Worm (Caenorhabditis elegans) whole organism, mixed stage, embryonic: ENCODE data around the gene C29H12.2.

Source experiments
- M03D4.4 ChIP-seq: sonication (generic microtip); optimal IDR thresholded peaks from 2 replicates; lab custom pipeline; 2017; ENCODE audit warnings: mild to moderate bottlenecking, missing genetic modification characterization, missing compliant biosample characterization
- bed-3 ChIP-seq: fragments of 200-800 bp; sonication (Bioruptor generic); optimal IDR thresholded peaks from 3 replicates; lab custom pipeline; 2018; ENCODE audit warnings: mild to moderate bottlenecking, missing genetic modification characterization, moderate library complexity, missing compliant biosample characterization
- blmp-1 ChIP-seq: fragments of 150-350 bp; optimal IDR thresholded peaks from 2 replicates; lab custom pipeline; 2014; ENCODE audit warnings: missing biosample characterization, missing genetic modification characterization
- ceh-39 ChIP-seq: fragments of 150-350 bp; optimal IDR thresholded peaks from 2 replicates; lab custom pipeline; 2014; ENCODE audit warnings: missing biosample characterization, missing genetic modification characterization
- ceh-43 ChIP-seq: fragments of 200-800 bp; sonication (Bioruptor generic); optimal IDR thresholded peaks from 2 replicates; lab custom pipeline; 2018; ENCODE audit warnings: mild to moderate bottlenecking, missing genetic modification characterization, moderate library complexity, missing compliant biosample characterization
- ceh-83 ChIP-seq: fragments of 200-800 bp; sonication (Bioruptor generic); optimal IDR thresholded peaks from 2 replicates; lab custom pipeline; 2018; ENCODE audit warnings: mild to moderate bottlenecking, missing genetic modification characterization, missing compliant biosample characterization
- ces-1 ChIP-seq: fragments of 150-350 bp; optimal IDR thresholded peaks from 2 replicates; lab custom pipeline; 2014; ENCODE audit warnings: missing biosample characterization, missing genetic modification reagents, missing genetic modification characterization
- cnd-1 ChIP-seq: fragments of 200-800 bp; sonication (Bioruptor generic); optimal IDR thresholded peaks from 2 replicates; lab custom pipeline; 2018; ENCODE audit warnings: mild to moderate bottlenecking, missing genetic modification characterization, missing compliant biosample characterization
- drap-1 ChIP-seq: fragments of 200-800 bp; sonication (Bioruptor generic); optimal IDR thresholded peaks from 3 replicates; lab custom pipeline; 2018; ENCODE audit warnings: mild to moderate bottlenecking, missing genetic modification characterization, missing compliant biosample characterization
- elt-1 ChIP-seq: sonication (generic microtip); optimal IDR thresholded peaks from 2 replicates; lab custom pipeline; 2017; ENCODE audit warnings: missing genetic modification characterization, mild to moderate bottlenecking, missing compliant biosample characterization, antibody characterized with exemption, moderate library complexity, borderline replicate concordance; ENCODE audit not compliant: insufficient read depth
- elt-3 ChIP-seq: fragments of 150-350 bp; optimal IDR thresholded peaks from 2 replicates; lab custom pipeline; 2014; ENCODE audit warnings: missing biosample characterization, missing genetic modification characterization
- ham-2 ChIP-seq: fragments of 200-800 bp; sonication (Bioruptor generic); optimal IDR thresholded peaks from 2 replicates; lab custom pipeline; 2018; ENCODE audit warnings: mild to moderate bottlenecking, missing genetic modification characterization, missing compliant biosample characterization
- hlh-1 ChIP-seq: fragments of 150-350 bp; optimal IDR thresholded peaks from 2 replicates; lab custom pipeline; 2014; ENCODE audit warnings: missing biosample characterization, missing genetic modification reagents, missing genetic modification characterization
- lin-13 ChIP-seq: fragments of 150-350 bp; optimal IDR thresholded peaks from 2 replicates; lab custom pipeline; 2014; ENCODE audit warnings: missing biosample characterization, missing genetic modification characterization
- lsy-2 ChIP-seq: fragments of 150-350 bp; optimal IDR thresholded peaks from 2 replicates; lab custom pipeline; 2014; ENCODE audit warnings: missing biosample characterization, missing genetic modification characterization
- mab-5 ChIP-seq: fragments of 150-350 bp; optimal IDR thresholded peaks from 2 replicates; lab custom pipeline; 2014; ENCODE audit warnings: missing biosample characterization, missing genetic modification characterization
- mep-1 ChIP-seq: fragments of 150-350 bp; optimal IDR thresholded peaks from 2 replicates; lab custom pipeline; 2017; ENCODE audit warnings: missing biosample characterization, missing genetic modification reagents, missing genetic modification characterization, inconsistent platforms
- mls-2 ChIP-seq: sonication (generic microtip); optimal IDR thresholded peaks from 2 replicates; lab custom pipeline; 2016; ENCODE audit warnings: mild to moderate bottlenecking, missing genetic modification characterization, moderate library complexity, missing compliant biosample characterization
- nhr-12 ChIP-seq: fragments of 150-350 bp; optimal IDR thresholded peaks from 2 replicates; lab custom pipeline; 2014; ENCODE audit warnings: missing biosample characterization, missing genetic modification characterization
- nhr-237 ChIP-seq: fragments of 150-350 bp; optimal IDR thresholded peaks from 2 replicates; lab custom pipeline; 2014; ENCODE audit warnings: missing biosample characterization, missing genetic modification characterization
- nhr-28 ChIP-seq: fragments of 150-350 bp; optimal IDR thresholded peaks from 2 replicates; lab custom pipeline; 2014; ENCODE audit warnings: missing biosample characterization, missing genetic modification characterization
- pha-4 ChIP-seq: fragments of 150-350 bp; optimal IDR thresholded peaks from 2 replicates; lab custom pipeline; 2018; ENCODE audit warnings: missing biosample characterization, missing genetic modification reagents, missing genetic modification characterization
- sem-2 ChIP-seq: fragments of 200-800 bp; sonication (Bioruptor generic); optimal IDR thresholded peaks from 2 replicates; lab custom pipeline; 2018; ENCODE audit warnings: mild to moderate bottlenecking, missing genetic modification characterization, missing compliant biosample characterization
- snpc-4 ChIP-seq: fragments of 150-350 bp; optimal IDR thresholded peaks from 2 replicates; lab custom pipeline; 2014; ENCODE audit warnings: missing biosample characterization, missing genetic modification characterization
- tbx-8 ChIP-seq: fragments of 200-800 bp; sonication (Bioruptor generic); optimal IDR thresholded peaks from 2 replicates; lab custom pipeline; 2018; ENCODE audit warnings: mild to moderate bottlenecking, missing genetic modification characterization, moderate library complexity, missing compliant biosample characterization
- unc-120 ChIP-seq: sonication (generic microtip); optimal IDR thresholded peaks from 2 replicates; lab custom pipeline; 2017; ENCODE audit warnings: missing genetic modification characterization, missing compliant biosample characterization; ENCODE audit not compliant: poor library complexity, severe bottlenecking
- unc-39 ChIP-seq: fragments of 150-350 bp; optimal IDR thresholded peaks from 2 replicates; lab custom pipeline; 2014; ENCODE audit warnings: missing biosample characterization, missing genetic modification characterization
- unc-62 ChIP-seq: fragments of 150-350 bp; optimal IDR thresholded peaks from 2 replicates; lab custom pipeline; 2014; ENCODE audit warnings: missing biosample characterization, missing genetic modification reagents, missing genetic modification characterization
- zip-8 ChIP-seq: fragments of 150-350 bp; optimal IDR thresholded peaks from 2 replicates; lab custom pipeline; 2014; ENCODE audit warnings: missing biosample characterization, missing genetic modification characterization
- ztf-11 ChIP-seq: fragments of 150-350 bp; optimal IDR thresholded peaks from 2 replicates; lab custom pipeline; 2014; ENCODE audit warnings: missing biosample characterization, missing genetic modification characterization

C29H12.2 gene

DNA sequence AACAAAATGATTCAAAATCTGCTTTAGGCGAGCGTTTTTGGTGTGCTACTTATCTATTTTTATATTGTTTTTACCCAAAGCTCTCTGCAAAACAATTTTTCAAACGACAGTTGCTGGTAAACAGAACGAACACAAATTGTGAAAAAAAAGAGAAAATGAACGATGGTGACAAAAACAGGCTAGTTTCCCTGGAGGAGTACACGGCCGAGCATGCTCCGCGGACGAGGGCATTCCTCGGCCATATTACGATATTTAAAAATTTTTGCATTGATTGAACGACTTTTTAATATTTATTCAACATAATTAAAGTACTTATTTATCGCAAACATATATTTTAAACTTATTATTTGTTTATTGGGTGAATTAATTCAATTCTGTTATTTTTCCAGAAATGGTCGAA, 26.2 kb upstream of the C29H12.2 start, which contains the start of the genes tpp-2 and rbbp-5:
Gene tpp-2, minus strand, starts transcription at position 157 of the 400 bp plus-strand sequence.
Gene rbbp-5, plus strand, starts transcription at position 390 of the 400 bp plus-strand sequence.
- TF ChIP-seq ham-2 (GFP tag; lab: Kevin White, UChicago) = peak; percentile 24
- TF ChIP-seq ceh-43 = no peak

- TF ChIP-seq snpc-4 (no peak), zip-8 (tag; lab: Kevin White, UChicago) (no peak), ceh-83 (GFP tag; lab: Kevin White, UChicago) (no peak), drap-1 (no peak), hlh-1 (tag; lab: Kevin White, UChicago) (no peak), tbx-8 (no peak), elt-3 (no peak), nhr-237 (no peak), M03D4.4 (tag; lab: Kevin White, UChicago) (no peak), pha-4 (tag; lab: Kevin White, UChicago) (no peak), ztf-11 (no peak), elt-1 (tag; lab: Kevin White, UChicago) (no peak), unc-62 (GFP tag; lab: Kevin White, UChicago) (no peak), mls-2 (tag; lab: Kevin White, UChicago) (no peak), lsy-2 (tag; lab: Kevin White, UChicago) (no peak), lin-13 (tag; lab: Kevin White, UChicago) (no peak), ceh-43 (no peak), bed-3 (GFP tag; lab: Kevin White, UChicago) (no peak)
- TF ChIP-seq, all 35 proteins: peak for 0
Observed at ce11 chrII:6099500-6099899, 24.1 kb upstream of the C29H12.2 start, which contains the start of gene rgs-3. Gene rgs-3, plus strand, starts transcription at chrII:6099800.

ce11 chrII:6101475-6101874, 22.1 kb upstream of the C29H12.2 start:
- no peak for TF ChIP-seq sem-2
- TF ChIP-seq mab-5 (tag; lab: Kevin White, UChicago) = no peak
- TF ChIP-seq snpc-4 = no peak
- TF ChIP-seq tbx-8 = no peak
- TF ChIP-seq ces-1 (GFP tag; lab: Kevin White, UChicago) = no peak
- no peak for TF ChIP-seq M03D4.4 (tag; lab: Kevin White, UChicago)
- no peak for TF ChIP-seq nhr-12 (tag; lab: Kevin White, UChicago)
- no peak for TF ChIP-seq nhr-28
- TF ChIP-seq mls-2 (tag; lab: Kevin White, UChicago) = no peak
- no peak for TF ChIP-seq elt-1 (tag; lab: Kevin White, UChicago)
- TF ChIP-seq ceh-83 (GFP tag; lab: Kevin White, UChicago) = no peak

DNA sequence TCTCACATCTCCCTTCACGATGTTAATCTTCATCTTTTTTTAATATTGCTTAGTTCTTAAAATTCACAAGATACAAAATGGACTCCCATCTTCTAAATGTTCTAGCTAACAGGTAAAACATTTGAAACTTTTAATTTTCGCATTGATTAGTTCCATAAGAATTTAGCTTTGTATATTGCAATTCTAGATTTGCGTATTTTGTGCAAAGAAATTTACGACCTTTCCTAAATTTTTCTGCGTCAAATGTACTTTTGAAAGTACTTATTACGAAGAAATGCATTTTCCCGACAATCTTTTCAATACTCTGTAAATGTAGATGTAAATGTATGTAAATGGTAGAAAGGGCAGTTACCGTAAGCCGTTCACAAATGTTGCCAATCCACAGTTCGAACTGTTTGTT, 19.6 kb upstream of the C29H12.2 start:
- TF ChIP-seq ham-2 (GFP tag; lab: Kevin White, UChicago) = no peak
- no peak for TF ChIP-seq mep-1 (tag; lab: Kevin White, UChicago)
- TF ChIP-seq sem-2 = no peak
- TF ChIP-seq nhr-12 (tag; lab: Kevin White, UChicago) = no peak
- TF ChIP-seq lin-13 (tag; lab: Kevin White, UChicago) = no peak
- TF ChIP-seq blmp-1 (tag; lab: Kevin White, UChicago) = no peak
- no peak for TF ChIP-seq ceh-43
- no peak for TF ChIP-seq ceh-83 (GFP tag; lab: Kevin White, UChicago)
- no peak for TF ChIP-seq drap-1
- TF ChIP-seq hlh-1 (tag; lab: Kevin White, UChicago) = no peak
- no peak for TF ChIP-seq cnd-1
- no peak for TF ChIP-seq unc-120 (tag; lab: Kevin White, UChicago)
- TF ChIP-seq tbx-8 = no peak
- TF ChIP-seq elt-3 = no peak
- TF ChIP-seq bed-3 (GFP tag; lab: Kevin White, UChicago) = no peak

DNA sequence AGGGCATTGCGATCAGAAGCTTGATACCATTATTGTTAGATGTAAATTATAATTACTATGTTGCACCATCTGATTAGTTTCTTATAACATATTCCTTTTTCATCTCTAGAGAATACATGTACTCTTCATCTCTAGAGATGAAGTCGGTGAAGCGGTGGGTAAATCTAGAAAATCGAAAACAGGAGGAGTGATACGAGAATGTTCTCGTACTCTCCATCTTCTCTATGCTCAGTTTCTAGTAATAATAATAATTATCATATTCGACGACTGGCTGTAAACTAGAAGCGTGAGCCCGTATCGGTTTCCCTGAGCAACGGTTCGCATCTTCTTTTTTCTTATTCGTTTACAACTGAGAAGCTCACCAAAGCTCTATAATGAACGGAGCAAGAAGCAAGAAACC, 15.8 kb upstream of the C29H12.2 start:
- TF ChIP-seq snpc-4 (no peak), blmp-1 (tag; lab: Kevin White, UChicago) (no peak), ceh-39 (no peak), unc-39 (tag; lab: Kevin White, UChicago) (no peak), hlh-1 (tag; lab: Kevin White, UChicago) (no peak)
- TF ChIP-seq, all 35 proteins: peak for 0

DNA sequence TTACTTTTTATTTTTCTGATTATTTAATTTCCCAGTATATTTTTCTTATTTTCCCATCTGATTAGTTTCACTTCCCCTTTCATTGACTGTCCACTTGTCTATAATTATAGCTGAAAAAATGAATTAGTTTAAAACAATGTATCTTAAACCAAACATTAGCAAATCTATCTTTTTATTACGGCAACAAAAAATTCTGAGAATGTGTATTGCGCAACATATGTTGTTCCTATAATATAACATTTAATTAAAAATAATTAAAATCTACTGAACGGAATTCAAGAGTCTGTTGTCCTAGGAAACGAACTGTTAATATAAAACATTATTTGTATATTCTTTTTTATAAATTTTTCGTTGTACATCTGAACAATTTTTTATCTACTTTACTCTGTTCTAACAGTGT, 13.6 kb upstream of the C29H12.2 start:
- TF ChIP-seq ces-1 (GFP tag; lab: Kevin White, UChicago) (no peak), zip-8 (tag; lab: Kevin White, UChicago) (peak; percentile 94)
- TF ChIP-seq, all 35 proteins: peak for 1
